Fruit fly (Drosophila melanogaster) whole organism: Measurements from ENCODE around the gene Cyp4c3.

Experiments
- pan ChIP-seq: fragments of >200 bp; optimal IDR thresholded peaks from 2 replicates; lab custom pipeline; 2017
- usp ChIP-seq: fragments of >200 bp; optimal IDR thresholded peaks from 2 replicates; lab custom pipeline; 2017; ENCODE audit warnings: missing biosample characterization, missing genetic modification characterization, mixed read lengths

DNA sequence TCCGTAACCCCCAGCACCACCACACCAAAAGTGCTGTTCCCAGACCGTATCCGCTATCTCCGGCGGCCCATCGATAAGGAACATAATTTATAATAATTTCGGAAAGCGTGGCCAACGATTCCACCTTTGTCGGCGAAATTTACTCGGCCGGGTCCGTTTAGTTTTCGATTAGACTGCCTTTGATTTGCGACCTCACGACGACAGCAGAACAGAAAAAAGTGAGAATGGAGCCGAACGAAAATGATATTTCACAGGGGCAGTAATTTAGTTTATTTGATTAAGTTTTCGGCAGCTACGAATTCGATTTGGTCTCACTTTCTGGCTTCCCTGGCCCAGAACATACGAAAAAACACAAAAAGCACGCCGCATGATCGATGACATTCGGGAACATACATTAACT is 29.7 kb downstream of the Cyp4c3 start:
- TF ChIP-seq pan (lab: Kevin White, UChicago) (no peak), usp (GFP tag; lab: Kevin White, UChicago) (no peak)
